Worm (Caenorhabditis elegans) whole organism, L4 larva: Measurements from ENCODE around the gene kcc-3.
A peak's percentile ranks its signal among the peaks of the same experiment; 100 is the strongest.

Experiments used
- arid-1 ChIP-seq: fragments of 200-800 bp; sonication (Bioruptor generic); conservative IDR thresholded peaks from 2 replicates; pipeline ENCODE4 v1.3.6; 2022; ENCODE audit warnings: missing genetic modification reagents, missing genetic modification characterization, missing compliant biosample characterization
- egl-27 ChIP-seq: sonication (generic microtip); optimal IDR thresholded peaks from 3 replicates; lab custom pipeline; 2017; ENCODE audit warnings: missing biosample characterization, missing genetic modification reagents, missing genetic modification characterization
- lim-7 ChIP-seq: fragments of 200-800 bp; sonication (Bioruptor generic); IDR thresholded peaks from 2 replicates; pipeline ENCODE4 v1.3.6; 2022; ENCODE audit warnings: missing genetic modification characterization, missing compliant biosample characterization
- lin-15B ChIP-seq: fragments of 150-350 bp; sonication (generic microtip); optimal IDR thresholded peaks from 3 replicates; lab custom pipeline; 2014; ENCODE audit warnings: missing biosample characterization, missing genetic modification characterization
- mdl-1 ChIP-seq, 2 experiments: fragments of 150-350 bp in 1 of 2; sonication (generic microtip) in 1 of 2; optimal IDR thresholded peaks; 2 replicates each; lab custom pipeline; 2014 to 2017; ENCODE audit warnings: missing biosample characterization in 2 of 2, missing genetic modification characterization in 2 of 2
- nhr-11 ChIP-seq: fragments of 150-350 bp; optimal IDR thresholded peaks from 2 replicates; lab custom pipeline; 2014; ENCODE audit warnings: missing biosample characterization, missing genetic modification characterization
- nhr-111 ChIP-seq: fragments of 200-800 bp; sonication (Bioruptor generic); optimal IDR thresholded peaks from 2 replicates; lab custom pipeline; 2018; ENCODE audit warnings: mild to moderate bottlenecking, missing genetic modification characterization, missing compliant biosample characterization
- snpc-4 ChIP-seq: fragments of 150-350 bp; optimal IDR thresholded peaks from 2 replicates; lab custom pipeline; 2014; ENCODE audit warnings: missing biosample characterization, missing genetic modification characterization
- tag-97 ChIP-seq: fragments of 200-800 bp; sonication (Bioruptor generic); IDR thresholded peaks from 2 replicates; pipeline ENCODE4 v1.3.6; 2022; ENCODE audit warnings: missing genetic modification characterization, missing compliant biosample characterization
- unc-130 ChIP-seq: sonication (generic microtip); optimal IDR thresholded peaks from 2 replicates; lab custom pipeline; 2016; ENCODE audit warnings: missing genetic modification reagents, missing genetic modification characterization, missing compliant biosample characterization
- unc-62 ChIP-seq, 3 experiments: fragments of 150-350 bp in 1 of 3; sonication (generic microtip); optimal IDR thresholded peaks in 2 of 3; peaks in 1 of 3; 1 replicate in 1 of 3; 2 replicates in 2 of 3; lab custom pipeline; 2014 to 2017; ENCODE audit warnings: missing biosample characterization in 3 of 3, missing genetic modification characterization in 3 of 3, missing genetic modification reagents in 3 of 3, missing genotype in 1 of 3

- TF ChIP-seq egl-27 (tag; lab: Kevin White, UChicago) = no peak
- TF ChIP-seq nhr-11 (tag; lab: Kevin White, UChicago) = no peak
- TF ChIP-seq lin-15B (tag; lab: Kevin White, UChicago) = no peak
- no peak for TF ChIP-seq tag-97
- TF ChIP-seq mdl-1 (tag; optimal IDR thresholded peaks at IDR 0.05; lab: Kevin White, UChicago) = no peak
- no peak for TF ChIP-seq arid-1 (GFP tag; lab: Robert Waterston, UW)
- no peak for TF ChIP-seq snpc-4 (tag; lab: Kevin White, UChicago)
- TF ChIP-seq lim-7 (GFP tag; lab: Robert Waterston, UW) = 0 out of 2 replicates have a peak, but pooled peaks have one; percentile 3
- no peak for TF ChIP-seq unc-62 (GFP tag; optimal IDR thresholded peaks at IDR 0.05 in 1 of 2; lab: Kevin White, UChicago)
- TF ChIP-seq unc-62 (tag; optimal IDR thresholded peaks at IDR 0.05; lab: Kevin White, UChicago) = no peak
- no peak for TF ChIP-seq unc-130 (GFP tag; lab: Kevin White, UChicago)
- TF ChIP-seq nhr-111 (GFP tag; lab: Kevin White, UChicago) = no peak
These were observed 39.4 kb downstream of the kcc-3 start, which contains the start of gene bath-44 for ce11 chrII:7394690-7395054.
